Fruit fly (Drosophila melanogaster) whole organism, prepupa: ENCODE data around the gene CG18265.

ENCODE experiments used
- Blimp-1 ChIP-seq: fragments of 200-800 bp; sonication (Bioruptor generic); optimal IDR thresholded peaks from 3 replicates; lab custom pipeline; 2017; ENCODE audit warnings: missing biosample characterization, missing genetic modification characterization, mild to moderate bottlenecking, moderate library complexity, missing genetic modification reagents
- CG10631 ChIP-seq: fragments of 200-800 bp; sonication (Bioruptor generic); optimal IDR thresholded peaks from 2 replicates; lab custom pipeline; 2016; ENCODE audit warnings: missing biosample characterization, missing genetic modification characterization
- CG11762 ChIP-seq: fragments of 200-800 bp; sonication (Bioruptor generic); optimal IDR thresholded peaks from 3 replicates; lab custom pipeline; 2016; ENCODE audit warnings: missing biosample characterization, missing genetic modification characterization; ENCODE audit not compliant: insufficient read depth
- CG11902 ChIP-seq: fragments of 200-800 bp; sonication (Bioruptor generic); optimal IDR thresholded peaks from 3 replicates; lab custom pipeline; 2016; ENCODE audit warnings: missing biosample characterization, missing genetic modification characterization
- CG15336 ChIP-seq: fragments of 200-800 bp; sonication (Bioruptor generic); IDR thresholded peaks from 2 replicates; pipeline ENCODE4 v1.3.6; 2022; ENCODE audit warnings: missing biosample characterization, missing genetic modification characterization
- CG1621 ChIP-seq: fragments of 200-800 bp; sonication (Bioruptor generic); optimal IDR thresholded peaks from 3 replicates; lab custom pipeline; 2018; ENCODE audit warnings: missing biosample characterization, mild to moderate bottlenecking, missing genetic modification characterization
- CG3032 ChIP-seq: fragments of 200-800 bp; optimal IDR thresholded peaks from 2 replicates; lab custom pipeline; 2019; ENCODE audit warnings: missing biosample characterization, mild to moderate bottlenecking, missing genetic modification characterization, moderate library complexity
- CG4318 ChIP-seq: fragments of 200-800 bp; sonication (Bioruptor generic); optimal IDR thresholded peaks from 3 replicates; lab custom pipeline; 2017; ENCODE audit warnings: missing biosample characterization, mild to moderate bottlenecking, missing genetic modification characterization
- CG6276 ChIP-seq: fragments of 200-800 bp; sonication (Bioruptor generic); optimal IDR thresholded peaks from 2 replicates; lab custom pipeline; 2017; ENCODE audit warnings: missing biosample characterization, mild to moderate bottlenecking, missing genetic modification characterization
- CG6808 ChIP-seq: fragments of 200-800 bp; sonication (Bioruptor generic); optimal IDR thresholded peaks from 3 replicates; lab custom pipeline; 2017; ENCODE audit warnings: missing biosample characterization, missing genetic modification characterization, mild to moderate bottlenecking, moderate library complexity, missing genetic modification reagents
- CG6854 ChIP-seq: fragments of 200-800 bp; sonication (Bioruptor generic); optimal IDR thresholded peaks from 2 replicates; lab custom pipeline; 2017; ENCODE audit warnings: missing biosample characterization, mild to moderate bottlenecking, missing genetic modification characterization
- CG7368 ChIP-seq: fragments of 200-800 bp; sonication (Bioruptor generic); optimal IDR thresholded peaks from 3 replicates; lab custom pipeline; 2016; ENCODE audit warnings: missing biosample characterization, missing genetic modification characterization
- CG8119 ChIP-seq: fragments of 200-800 bp; sonication (Bioruptor generic); IDR thresholded peaks from 3 replicates; pipeline ENCODE4 v1.3.6; 2022; ENCODE audit warnings: missing biosample characterization, missing genetic modification characterization
- CG8319 ChIP-seq: fragments of 200-800 bp; sonication (Bioruptor generic); optimal IDR thresholded peaks from 3 replicates; lab custom pipeline; 2016; ENCODE audit warnings: missing biosample characterization, missing genetic modification characterization
- CG8632 ChIP-seq: fragments of 200-800 bp; sonication (Bioruptor generic); optimal IDR thresholded peaks from 3 replicates; lab custom pipeline; 2016; ENCODE audit warnings: missing biosample characterization, missing genetic modification characterization
- CG9139 ChIP-seq: fragments of 200-800 bp; sonication (Bioruptor generic); optimal IDR thresholded peaks from 3 replicates; lab custom pipeline; 2017; ENCODE audit warnings: missing biosample characterization, mild to moderate bottlenecking, missing genetic modification characterization
- Ets96B ChIP-seq: fragments of 200-800 bp; optimal IDR thresholded peaks from 2 replicates; lab custom pipeline; 2019; ENCODE audit warnings: missing biosample characterization, mild to moderate bottlenecking, missing genetic modification characterization, moderate library complexity
- Gug ChIP-seq: fragments of 200-800 bp; sonication (Bioruptor generic); IDR thresholded peaks from 2 replicates; pipeline ENCODE4 v1.3.6; 2022; ENCODE audit warnings: missing biosample characterization, missing genetic modification characterization
- Hr38 ChIP-seq: sonication (Bioruptor generic); optimal IDR thresholded peaks from 2 replicates; lab custom pipeline; 2016; ENCODE audit warnings: missing biosample characterization, missing genetic modification characterization
- Met ChIP-seq: fragments of 200-800 bp; sonication (Bioruptor generic); optimal IDR thresholded peaks from 3 replicates; lab custom pipeline; 2016; ENCODE audit warnings: missing biosample characterization, missing genetic modification characterization
- Smox ChIP-seq: fragments of 200-800 bp; sonication (Bioruptor generic); optimal IDR thresholded peaks from 3 replicates; lab custom pipeline; 2016; ENCODE audit warnings: missing biosample characterization, missing genetic modification characterization
- Sox102F ChIP-seq: fragments of 200-800 bp; sonication (Bioruptor generic); optimal IDR thresholded peaks from 2 replicates; lab custom pipeline; 2016; ENCODE audit warnings: missing biosample characterization, mild to moderate bottlenecking, missing genetic modification characterization
- Sox14 ChIP-seq: fragments of 200-800 bp; sonication (Bioruptor generic); optimal IDR thresholded peaks from 3 replicates; lab custom pipeline; 2016; ENCODE audit warnings: missing biosample characterization, missing genetic modification characterization
- Sox15 ChIP-seq: fragments of 200-800 bp; sonication (Bioruptor generic); optimal IDR thresholded peaks from 3 replicates; lab custom pipeline; 2016; ENCODE audit warnings: missing biosample characterization, missing genetic modification characterization
- cyc ChIP-seq: fragments of 200-800 bp; sonication (Bioruptor generic); optimal IDR thresholded peaks from 3 replicates; lab custom pipeline; 2016; ENCODE audit warnings: missing biosample characterization, missing genetic modification characterization
- dsx ChIP-seq: fragments of 200-800 bp; optimal IDR thresholded peaks from 3 replicates; lab custom pipeline; 2019; ENCODE audit warnings: missing biosample characterization, mild to moderate bottlenecking, missing genetic modification characterization, moderate library complexity; ENCODE audit not compliant: poor library complexity, severe bottlenecking
- eg ChIP-seq: fragments of 200-800 bp; sonication (Bioruptor generic); IDR thresholded peaks from 3 replicates; pipeline ENCODE4 v1.3.6; 2022; ENCODE audit warnings: missing biosample characterization, missing genetic modification characterization
- esn ChIP-seq: fragments of 200-800 bp; sonication (Bioruptor generic); optimal IDR thresholded peaks from 2 replicates; lab custom pipeline; 2016; ENCODE audit warnings: missing biosample characterization, mild to moderate bottlenecking, missing genetic modification characterization, moderate library complexity
- fd59A ChIP-seq: fragments of 200-800 bp; sonication (Bioruptor generic); optimal IDR thresholded peaks from 2 replicates; lab custom pipeline; 2017; ENCODE audit warnings: missing biosample characterization, mild to moderate bottlenecking, missing genetic modification characterization, missing genetic modification reagents
- fd85E ChIP-seq: fragments of 200-800 bp; sonication (Bioruptor generic); optimal IDR thresholded peaks from 3 replicates; lab custom pipeline; 2016; ENCODE audit warnings: missing biosample characterization, missing genetic modification characterization
- lz ChIP-seq: fragments of 200-800 bp; sonication (Bioruptor generic); optimal IDR thresholded peaks from 3 replicates; lab custom pipeline; 2016; ENCODE audit warnings: missing biosample characterization, missing genetic modification characterization
- net ChIP-seq: fragments of 200-800 bp; sonication (Bioruptor generic); optimal IDR thresholded peaks from 3 replicates; lab custom pipeline; 2016; ENCODE audit warnings: missing biosample characterization, missing genetic modification characterization
- spab ChIP-seq: fragments of 200-800 bp; sonication (Bioruptor generic); optimal IDR thresholded peaks from 2 replicates; lab custom pipeline; 2017; ENCODE audit warnings: missing biosample characterization, mild to moderate bottlenecking, missing genetic modification characterization, missing genetic modification reagents
- topi ChIP-seq: fragments of 200-800 bp; sonication (Bioruptor generic); optimal IDR thresholded peaks from 3 replicates; lab custom pipeline; 2016; ENCODE audit warnings: missing biosample characterization, missing genetic modification characterization
- vri ChIP-seq: fragments of 200-800 bp; sonication (Bioruptor generic); optimal IDR thresholded peaks from 3 replicates; lab custom pipeline; 2016; ENCODE audit warnings: missing biosample characterization, mild to moderate bottlenecking, missing genetic modification characterization

Gene CG18265

DNA sequence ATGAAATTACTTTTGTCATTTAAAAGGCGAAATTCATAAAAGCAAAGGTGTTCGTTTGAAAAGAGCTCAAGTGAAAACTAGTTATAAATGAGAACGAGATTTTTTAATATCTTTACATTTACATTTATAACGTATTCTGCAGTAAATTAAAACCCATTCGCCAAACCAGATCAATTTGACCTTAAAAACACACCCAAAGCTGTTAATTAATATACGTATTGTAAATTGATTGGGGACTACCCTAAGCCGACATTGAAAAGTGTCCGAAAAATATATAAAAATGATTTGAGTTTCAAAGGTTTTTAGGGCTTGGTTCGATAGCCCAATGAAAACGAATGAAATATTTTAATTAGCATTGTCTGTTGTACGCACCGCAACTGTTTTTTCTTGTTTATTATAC, 40.2 kb upstream of the CG18265 start:
- no peak for TF ChIP-seq net (GFP tag; lab: Kevin White, UChicago)
- no peak for TF ChIP-seq vri
- TF ChIP-seq CG4318 (GFP tag; lab: Kevin White, UChicago): no peak
- TF ChIP-seq Gug (GFP tag; lab: Robert Waterston, UW): no peak
- no peak for TF ChIP-seq CG7368 (GFP tag; lab: Kevin White, UChicago)
- no peak for TF ChIP-seq Smox (GFP tag; lab: Kevin White, UChicago)
- no peak for TF ChIP-seq CG15336
- TF ChIP-seq CG8319 (GFP tag; lab: Kevin White, UChicago): no peak
- no peak for TF ChIP-seq Met
- no peak for TF ChIP-seq CG11762 (GFP tag; lab: Kevin White, UChicago)
- TF ChIP-seq CG6808 (GFP tag; lab: Kevin White, UChicago): no peak

DNA sequence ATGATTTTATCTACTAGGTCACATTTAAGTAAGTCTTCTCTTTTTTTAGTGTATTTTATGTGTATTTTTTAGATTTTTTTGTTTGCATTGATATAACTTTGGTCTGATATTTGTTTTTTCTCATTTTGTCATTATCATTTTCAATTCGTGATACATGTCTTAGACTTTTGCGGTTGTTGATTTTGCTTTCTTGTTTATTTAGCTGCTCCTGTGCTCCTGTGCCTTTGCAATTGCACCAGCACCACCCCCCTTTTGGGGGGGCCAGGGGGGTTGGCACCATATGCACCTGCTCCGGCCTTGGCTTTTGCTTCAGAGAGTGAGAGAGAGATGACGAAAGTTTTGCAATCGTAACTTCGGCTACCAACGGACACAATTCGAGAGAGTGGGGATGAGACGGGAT, 38.3 kb upstream of the CG18265 start:
- TF ChIP-seq fd59A (GFP tag; lab: Kevin White, UChicago) (peak; percentile 3), vri (no peak)

- TF ChIP-seq CG3032 (tag; lab: Kevin White, UChicago) (no peak), fd85E (GFP tag; lab: Kevin White, UChicago) (no peak), Sox102F (GFP tag; lab: Kevin White, UChicago) (no peak), CG7368 (GFP tag; lab: Kevin White, UChicago) (no peak), lz (no peak), Blimp-1 (GFP tag; lab: Kevin White, UChicago) (no peak), CG15336 (no peak), CG11902 (GFP tag; lab: Kevin White, UChicago) (no peak), Ets96B (tag; lab: Kevin White, UChicago) (no peak), Hr38 (GFP tag; lab: Kevin White, UChicago) (no peak), CG8119 (GFP tag; lab: Robert Waterston, UW) (no peak), spab (GFP tag; lab: Kevin White, UChicago) (no peak), dsx (GFP tag; lab: Kevin White, UChicago) (no peak), CG6854 (GFP tag; lab: Kevin White, UChicago) (no peak), cyc (GFP tag; lab: Kevin White, UChicago) (no peak), net (GFP tag; lab: Kevin White, UChicago) (no peak)
Observed at dm6 chr3L:17401411-17401810, 37.8 kb upstream of the CG18265 start.

DNA sequence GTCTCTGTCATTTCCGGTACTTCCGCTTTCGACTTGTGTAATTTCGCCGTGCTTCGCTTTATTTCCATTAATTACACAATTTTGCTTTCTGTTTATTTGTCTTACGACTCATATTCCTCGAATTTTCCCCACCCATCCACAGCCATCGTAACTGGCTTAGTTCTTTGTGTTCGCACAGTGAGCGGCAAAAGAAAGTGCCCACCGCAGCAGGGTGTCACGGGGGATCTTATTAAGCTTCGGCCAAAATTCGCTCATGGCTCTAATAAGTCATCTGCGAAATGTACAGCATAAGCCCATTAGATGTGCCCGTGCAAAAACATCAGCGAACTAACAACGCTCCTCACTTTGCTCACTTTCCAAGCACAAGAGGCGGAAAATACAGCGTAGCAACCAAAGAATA, 36.8 kb upstream of the CG18265 start:
- TF ChIP-seq CG3032 (tag; lab: Kevin White, UChicago) (no peak), CG8632 (GFP tag; lab: Kevin White, UChicago) (no peak), Ets96B (tag; lab: Kevin White, UChicago) (no peak), Gug (GFP tag; lab: Robert Waterston, UW) (no peak), Sox14 (GFP tag; lab: Kevin White, UChicago) (no peak), CG9139 (GFP tag; lab: Kevin White, UChicago) (no peak), topi (no peak), CG15336 (no peak), CG6276 (GFP tag; lab: Kevin White, UChicago) (no peak)

- no peak for TF ChIP-seq CG10631 (GFP tag; lab: Kevin White, UChicago)
- TF ChIP-seq Blimp-1 (GFP tag; lab: Kevin White, UChicago): no peak
- no peak for TF ChIP-seq Sox15
- no peak for TF ChIP-seq eg (GFP tag; lab: Robert Waterston, UW)
- no peak for TF ChIP-seq esn (GFP tag; lab: Kevin White, UChicago)
- no peak for TF ChIP-seq CG1621 (tag; lab: Kevin White, UChicago)
- no peak for TF ChIP-seq Ets96B (tag; lab: Kevin White, UChicago)
- peak; percentile 80 for TF ChIP-seq dsx (GFP tag; lab: Kevin White, UChicago)
Observed at dm6 chr3L:17403268-17403667, 35.9 kb upstream of the CG18265 start.
